Worm (Caenorhabditis elegans) whole organism, L4 larva: ENCODE measurements around the gene ets-5.

Experiments used
- ama-1 ChIP-seq: fragments of 150-350 bp; optimal IDR thresholded peaks from 2 replicates; lab custom pipeline; 2014; ENCODE audit warnings: inconsistent platforms, mixed read lengths
- ceh-82 ChIP-seq: sonication (generic microtip); optimal IDR thresholded peaks from 2 replicates; lab custom pipeline; 2017; ENCODE audit warnings: missing biosample characterization, missing genetic modification characterization
- fkh-10 ChIP-seq: fragments of 150-350 bp; optimal IDR thresholded peaks from 2 replicates; lab custom pipeline; 2014; ENCODE audit warnings: missing biosample characterization, missing genetic modification reagents, missing genetic modification characterization
- gei-8 ChIP-seq: fragments of 200-800 bp; sonication (Bioruptor generic); optimal IDR thresholded peaks from 2 replicates; lab custom pipeline; 2018; ENCODE audit warnings: mild to moderate bottlenecking, missing genetic modification characterization, missing compliant biosample characterization
- hif-1 ChIP-seq, 2 experiments: sonication (generic microtip); optimal IDR thresholded peaks; 2 replicates each; lab custom pipeline; 2016 to 2017; ENCODE audit warnings: missing compliant biosample characterization in 2 of 2, missing genetic modification characterization in 2 of 2, missing genetic modification reagents in 2 of 2, missing genotype in 2 of 2, mild to moderate bottlenecking in 1 of 2
- jun-1 ChIP-seq: fragments of 150-350 bp; optimal IDR thresholded peaks from 2 replicates; lab custom pipeline; 2014; ENCODE audit warnings: missing biosample characterization, missing genetic modification reagents, missing genetic modification characterization
- mes-2 ChIP-seq: sonication (generic microtip); optimal IDR thresholded peaks from 2 replicates; lab custom pipeline; 2016; ENCODE audit warnings: missing genotype, mild to moderate bottlenecking, missing genetic modification characterization, missing compliant biosample characterization; ENCODE audit not compliant: poor library complexity, severe bottlenecking
- pha-4 ChIP-seq, 2 experiments: fragments of 150-350 bp in 1 of 2; fragments of 200-800 bp in 1 of 2; sonication (Bioruptor generic) in 1 of 2; IDR thresholded peaks in 1 of 2; optimal IDR thresholded peaks in 1 of 2; 2 replicates each; pipeline versions ENCODE4 v1.3.6 to Lab custom; 2014 to 2022; ENCODE audit warnings: missing genetic modification characterization in 2 of 2, missing genetic modification reagents in 2 of 2, missing biosample characterization in 1 of 2, missing compliant biosample characterization in 1 of 2
- pqm-1 ChIP-seq: sonication (generic microtip); optimal IDR thresholded peaks from 2 replicates; lab custom pipeline; 2017; ENCODE audit warnings: missing biosample characterization, missing genetic modification characterization
- skn-1 ChIP-seq: fragments of 150-350 bp; optimal IDR thresholded peaks from 2 replicates; lab custom pipeline; 2014; ENCODE audit warnings: missing biosample characterization, missing genetic modification characterization
- zag-1 ChIP-seq: fragments of 150-350 bp; optimal IDR thresholded peaks from 2 replicates; lab custom pipeline; 2014; ENCODE audit warnings: missing biosample characterization, missing genetic modification characterization

DNA sequence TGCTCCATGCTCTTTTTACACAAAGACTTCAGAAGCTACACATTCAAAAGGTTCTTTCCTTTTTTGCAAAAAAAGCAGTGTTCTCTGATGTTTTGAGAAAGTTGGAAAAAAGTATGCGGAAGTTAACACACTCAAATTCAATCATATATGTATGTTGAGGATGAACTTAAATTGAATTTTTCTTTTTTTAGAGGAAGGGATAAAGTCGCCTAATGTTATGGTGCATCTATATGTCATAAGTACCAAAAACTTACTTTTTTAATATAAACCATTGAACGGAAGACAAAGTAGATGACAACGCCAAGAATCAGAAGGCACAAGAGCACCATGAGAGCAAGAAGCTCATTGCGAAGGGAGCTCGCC, 55.8 kb downstream of the ets-5 start:
- TF ChIP-seq jun-1 (tag; lab: Kevin White, UChicago) (no peak), gei-8 (GFP tag; lab: Kevin White, UChicago) (no peak), ceh-82 (tag; lab: Kevin White, UChicago) (no peak), pqm-1 (tag; lab: Kevin White, UChicago) (no peak), mes-2 (tag; lab: Kevin White, UChicago) (no peak), zag-1 (tag; lab: Kevin White, UChicago) (no peak), pha-4 (GFP tag; IDR thresholded peaks at IDR 0.05; lab: Robert Waterston, UW) (no peak), pha-4 (tag; optimal IDR thresholded peaks at IDR 0.05; lab: Kevin White, UChicago) (no peak), ama-1 (lab: Kevin White, UChicago) (no peak), fkh-10 (GFP tag; lab: Kevin White, UChicago) (no peak), skn-1 (tag; lab: Kevin White, UChicago) (no peak), hif-1 (tag; optimal IDR thresholded peaks at IDR 0.05; lab: Kevin White, UChicago) (no peak)
